Comparison of ENCODE assay signal across 1 fruit fly cellular context in the genomic region with DNA sequence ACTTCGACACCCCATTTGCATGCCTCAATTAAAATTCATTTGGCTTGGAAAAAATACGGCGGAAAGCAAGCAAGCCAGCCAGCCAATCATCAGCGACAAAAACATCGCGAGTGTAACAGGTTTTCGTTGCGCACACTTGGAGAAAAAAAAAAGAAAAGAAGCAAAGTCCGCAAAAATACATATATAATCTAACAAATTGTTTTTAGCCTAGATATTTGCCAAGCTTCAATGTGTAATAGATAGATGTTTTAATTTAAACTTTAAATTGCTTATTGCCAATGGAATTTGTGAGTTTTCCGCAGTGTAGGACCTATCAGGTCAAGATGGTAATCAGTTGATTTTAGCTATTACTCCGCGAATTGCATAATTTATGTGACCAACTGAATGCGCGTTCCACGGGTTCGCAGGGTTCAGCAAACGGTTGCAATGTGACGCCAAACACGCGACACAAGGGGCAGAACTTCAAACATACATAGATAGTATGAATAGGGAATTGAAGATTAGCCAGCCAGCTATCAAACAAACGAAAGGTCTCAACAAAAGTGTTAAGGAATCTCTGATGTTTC.
A peak's percentile ranks its signal among the peaks of the same experiment; 100 is the strongest.
TF ChIP-seq lines count a peak whose summit lies in the region.

No protein-coding gene starts in this region.

TF ChIP-seq in whole organism, embryonic, 481 proteins besides CTCF, POLR2A, EP300 and RAD21 (continued from another document and continues in another):
- TF ChIP-seq Ptx1 (GFP tag; IDR thresholded peaks at IDR 0.05; lab: Robert Waterston, UW) (peak; percentile 94), CHES-1-like (GFP tag; optimal IDR thresholded peaks at IDR 0.05; lab: Kevin White, UChicago) (peak; percentile 81), sqz (GFP tag; optimal IDR thresholded peaks at IDR 0.05; lab: Kevin White, UChicago) (peak; percentile 69), CG9727 (GFP tag; optimal IDR thresholded peaks at IDR 0.05; lab: Kevin White, UChicago) (peak; percentile 82), Asciz (GFP tag; optimal IDR thresholded peaks at IDR 0.05; lab: Kevin White, UChicago) (peak; percentile 79), Dbx (GFP tag; IDR thresholded peaks at IDR 0.05; lab: Robert Waterston, UW) (peak; percentile 93), ttk (GFP tag; IDR thresholded peaks at IDR 0.05; lab: Robert Waterston, UW) (peak; percentile 94), C15 (GFP tag; IDR thresholded peaks at IDR 0.05; lab: Robert Waterston, UW) (peak; percentile 82; the same call in 1 of the 3 replicates), cwo (GFP tag; optimal IDR thresholded peaks at IDR 0.05; lab: Kevin White, UChicago) (peak; percentile 84), inv (GFP tag; IDR thresholded peaks at IDR 0.05; lab: Robert Waterston, UW; ENCODE audit: partially characterized antibody) (no peak), CG2678 (tag; optimal IDR thresholded peaks at IDR 0.05; lab: Kevin White, UChicago) (peak; percentile 93), CG12219 (GFP tag; optimal IDR thresholded peaks at IDR 0.05; lab: Kevin White, UChicago) (peak; percentile 88), klu (GFP tag; IDR thresholded peaks at IDR 0.05; lab: Robert Waterston, UW) (peak; percentile 88), CG31365 (tag; optimal IDR thresholded peaks at IDR 0.05; lab: Kevin White, UChicago) (peak; percentile 55), CG11398 (GFP tag; optimal IDR thresholded peaks at IDR 0.05; lab: Kevin White, UChicago) (peak; percentile 52), abd-A (tag; optimal IDR thresholded peaks at IDR 0.05; lab: Kevin White, UChicago) (no peak), kay (GFP tag; optimal IDR thresholded peaks at IDR 0.05; lab: Kevin White, UChicago) (peak; percentile 62), chif (GFP tag; optimal IDR thresholded peaks at IDR 0.05; lab: Kevin White, UChicago) (peak; percentile 85 to 89), GATAe (GFP tag; conservative IDR thresholded peaks at IDR 0.05; lab: Robert Waterston, UW) (peak; percentile 78), Drgx (GFP tag; IDR thresholded peaks at IDR 0.05; lab: Robert Waterston, UW) (peak; percentile 97), CG17802 (tag; optimal IDR thresholded peaks at IDR 0.05; lab: Kevin White, UChicago) (peak; percentile 56), Chrac-16 (GFP tag; optimal IDR thresholded peaks at IDR 0.05; lab: Kevin White, UChicago) (peak; percentile 85), CG5180 (GFP tag; optimal IDR thresholded peaks at IDR 0.05; lab: Kevin White, UChicago) (peak; percentile 69), CG4707 (GFP tag; optimal IDR thresholded peaks at IDR 0.05; lab: Kevin White, UChicago) (no peak), sim (GFP tag; IDR thresholded peaks at IDR 0.05; lab: Robert Waterston, UW) (0 out of 2 replicates have a peak, but pooled peaks have one; percentile 38), sisA (GFP tag; IDR thresholded peaks at IDR 0.05; lab: Robert Waterston, UW) (peak; percentile 92), CG7372 (GFP tag; IDR thresholded peaks at IDR 0.05; lab: Robert Waterston, UW) (peak; percentile 90), ro (GFP tag; IDR thresholded peaks at IDR 0.05; lab: Robert Waterston, UW) (peak; percentile 64), CG31224 (GFP tag; IDR thresholded peaks at IDR 0.05; lab: Robert Waterston, UW) (peak; percentile 87), CG7928 (GFP tag; optimal IDR thresholded peaks at IDR 0.05; lab: Kevin White, UChicago) (peak; percentile 49), CG1602 (GFP tag; optimal IDR thresholded peaks at IDR 0.05; lab: Kevin White, UChicago) (peak; percentile 81), Stat92E (GFP tag; optimal IDR thresholded peaks at IDR 0.05; lab: Kevin White, UChicago) (no peak), unpg (GFP tag; optimal IDR thresholded peaks at IDR 0.05; lab: Kevin White, UChicago) (peak; percentile 91), hkb (optimal IDR thresholded peaks at IDR 0.05; lab: Kevin White, UChicago) (no peak), hkb (GFP tag; IDR thresholded peaks at IDR 0.05; lab: Robert Waterston, UW) (peak; percentile 95), br (optimal IDR thresholded peaks at IDR 0.05; lab: Kevin White, UChicago) (no peak), Poxn (GFP tag; IDR thresholded peaks at IDR 0.05; lab: Robert Waterston, UW) (peak; percentile 83), Sry-β (GFP tag; optimal IDR thresholded peaks at IDR 0.05; lab: Kevin White, UChicago) (no peak), CG12236 (GFP tag; optimal IDR thresholded peaks at IDR 0.05; lab: Kevin White, UChicago) (no peak), mirr (GFP tag; optimal IDR thresholded peaks at IDR 0.05; lab: Kevin White, UChicago) (peak; percentile 46), oc (tag; optimal IDR thresholded peaks at IDR 0.05; lab: Kevin White, UChicago) (peak; percentile 79), Lim3 (GFP tag; IDR thresholded peaks at IDR 0.05; lab: Robert Waterston, UW) (peak; percentile 66), bab2 (GFP tag; optimal IDR thresholded peaks at IDR 0.05; lab: Kevin White, UChicago) (peak; percentile 84), Dfd (GFP tag; optimal IDR thresholded peaks at IDR 0.05; lab: Kevin White, UChicago) (no peak), CG1647 (GFP tag; optimal IDR thresholded peaks at IDR 0.05; lab: Kevin White, UChicago) (peak; percentile 91), CG18011 (GFP tag; optimal IDR thresholded peaks at IDR 0.05; lab: Kevin White, UChicago) (peak; percentile 66), CG5245 (GFP tag; optimal IDR thresholded peaks at IDR 0.05; lab: Kevin White, UChicago) (peak; percentile 82), row (GFP tag; IDR thresholded peaks at IDR 0.05; lab: Robert Waterston, UW) (peak; percentile 95), Doc2 (GFP tag; IDR thresholded peaks at IDR 0.05; lab: Robert Waterston, UW) (peak; percentile 66), vvl (GFP tag; IDR thresholded peaks at IDR 0.05; lab: Robert Waterston, UW) (peak; percentile 95), CG17361 (GFP tag; IDR thresholded peaks at IDR 0.05; lab: Robert Waterston, UW) (peak; percentile 30; the same call in 1 of the 3 replicates), fd96Cb (tag; optimal IDR thresholded peaks at IDR 0.05; lab: Kevin White, UChicago) (peak; percentile 85), CG10147 (GFP tag; optimal IDR thresholded peaks at IDR 0.05; lab: Kevin White, UChicago) (peak; percentile 84), pum (GFP tag; optimal IDR thresholded peaks at IDR 0.05; lab: Kevin White, UChicago) (peak; percentile 73), NK7.1 (GFP tag; optimal IDR thresholded peaks at IDR 0.05; lab: Kevin White, UChicago) (peak; percentile 68), Atf3 (GFP tag; optimal IDR thresholded peaks at IDR 0.05; lab: Kevin White, UChicago) (peak; percentile 75), ase (GFP tag; IDR thresholded peaks at IDR 0.05; lab: Robert Waterston, UW) (peak; percentile 93), Bgb (GFP tag; IDR thresholded peaks at IDR 0.05; lab: Robert Waterston, UW; ENCODE audit: partially characterized antibody) (no peak), CG11085 (GFP tag; IDR thresholded peaks at IDR 0.05; lab: Robert Waterston, UW) (peak; percentile 93), Scr (GFP tag; IDR thresholded peaks at IDR 0.05; lab: Robert Waterston, UW; ENCODE audit: partially characterized antibody) (no peak), nom (GFP tag; optimal IDR thresholded peaks at IDR 0.05; lab: Kevin White, UChicago) (peak; percentile 73), Mad (GFP tag; optimal IDR thresholded peaks at IDR 0.05; lab: Kevin White, UChicago) (peak; percentile 85), CG15011 (GFP tag; optimal IDR thresholded peaks at IDR 0.05; lab: Kevin White, UChicago) (peak; percentile 68), CG8359 (GFP tag; optimal IDR thresholded peaks at IDR 0.05; lab: Kevin White, UChicago; ENCODE audit: borderline replicate concordance) (peak; percentile 41), her (GFP tag; optimal IDR thresholded peaks at IDR 0.05; lab: Kevin White, UChicago) (peak; percentile 70), Antp (GFP tag; optimal IDR thresholded peaks at IDR 0.05; lab: Kevin White, UChicago) (peak; percentile 82), ftz-f1 (GFP tag; optimal IDR thresholded peaks at IDR 0.05; lab: Kevin White, UChicago) (no peak), Bdp1 (GFP tag; optimal IDR thresholded peaks at IDR 0.05; lab: Kevin White, UChicago) (peak; percentile 60), tup (GFP tag; optimal IDR thresholded peaks at IDR 0.05; lab: Kevin White, UChicago) (peak; percentile 58), D19B (GFP tag; optimal IDR thresholded peaks at IDR 0.05; lab: Kevin White, UChicago) (peak; percentile 76), PHDP (tag; optimal IDR thresholded peaks at IDR 0.05; lab: Kevin White, UChicago) (peak; percentile 87), Nf-YA (GFP tag; IDR thresholded peaks at IDR 0.05; lab: Robert Waterston, UW) (peak; percentile 86), CG1024 (GFP tag; IDR thresholded peaks at IDR 0.05; lab: Robert Waterston, UW) (peak; percentile 77), Aef1 (GFP tag; IDR thresholded peaks at IDR 0.05; lab: Robert Waterston, UW) (peak; percentile 93), gsb-n (tag; optimal IDR thresholded peaks at IDR 0.05; lab: Kevin White, UChicago) (peak; percentile 56), CG1603 (tag; optimal IDR thresholded peaks at IDR 0.05; lab: Kevin White, UChicago) (peak; percentile 81), nau (GFP tag; optimal IDR thresholded peaks at IDR 0.05; lab: Kevin White, UChicago) (peak; percentile 68), CG10543 (GFP tag; optimal IDR thresholded peaks at IDR 0.05; lab: Kevin White, UChicago) (no peak), CG3838 (GFP tag; optimal IDR thresholded peaks at IDR 0.05; lab: Kevin White, UChicago) (peak; percentile 73), CG15514 (GFP tag; optimal IDR thresholded peaks at IDR 0.05; lab: Kevin White, UChicago) (peak; percentile 83), CG42726 (GFP tag; IDR thresholded peaks at IDR 0.05; lab: Robert Waterston, UW; ENCODE audit: partially characterized antibody) (no peak), CG1529 (GFP tag; optimal IDR thresholded peaks at IDR 0.05; lab: Kevin White, UChicago) (peak; percentile 50), z (GFP tag; IDR thresholded peaks at IDR 0.05; lab: Robert Waterston, UW) (0 out of 3 replicates have a peak, but pooled peaks have one; percentile 47), Ets65A (GFP tag; lab: Kevin White, UChicago) (peak; percentile 96), luna (GFP tag; optimal IDR thresholded peaks at IDR 0.05; lab: Kevin White, UChicago) (peak; percentile 75), tx (GFP tag; optimal IDR thresholded peaks at IDR 0.05; lab: Kevin White, UChicago) (peak; percentile 82), CG11456 (GFP tag; IDR thresholded peaks at IDR 0.05; lab: Robert Waterston, UW) (peak; percentile 93), CG4404 (GFP tag; IDR thresholded peaks at IDR 0.05; lab: Robert Waterston, UW) (peak; percentile 76), kni (GFP tag; optimal IDR thresholded peaks at IDR 0.05; lab: Kevin White, UChicago) (no peak), Elba2 (GFP tag; optimal IDR thresholded peaks at IDR 0.05; lab: Kevin White, UChicago) (no peak), nmo (GFP tag; optimal IDR thresholded peaks at IDR 0.05; lab: Kevin White, UChicago) (peak; percentile 83), Ravus (GFP tag; IDR thresholded peaks at IDR 0.05; lab: Robert Waterston, UW) (peak; percentile 90), CG2202 (tag; optimal IDR thresholded peaks at IDR 0.05; lab: Kevin White, UChicago) (peak; percentile 2), sob (GFP tag; IDR thresholded peaks at IDR 0.05; lab: Robert Waterston, UW) (peak; percentile 95), CG10462 (GFP tag; optimal IDR thresholded peaks at IDR 0.05; lab: Kevin White, UChicago) (peak; percentile 53), tin (GFP tag; optimal IDR thresholded peaks at IDR 0.05; lab: Kevin White, UChicago) (peak; percentile 88), Dek (tag; optimal IDR thresholded peaks at IDR 0.05; lab: Kevin White, UChicago) (peak; percentile 83), CG6272 (GFP tag; IDR thresholded peaks at IDR 0.05; lab: Robert Waterston, UW) (peak; percentile 85), aop (GFP tag; IDR thresholded peaks at IDR 0.05; lab: Robert Waterston, UW) (peak; percentile 72), Kr (GFP tag; optimal IDR thresholded peaks at IDR 0.05; lab: Kevin White, UChicago) (no peak), Blimp-1 (GFP tag; optimal IDR thresholded peaks at IDR 0.05; lab: Kevin White, UChicago) (peak; percentile 82), BEAF-32 (GFP tag; optimal IDR thresholded peaks at IDR 0.05; lab: Kevin White, UChicago) (no peak), pros (GFP tag; optimal IDR thresholded peaks at IDR 0.05; lab: Kevin White, UChicago) (no peak), CG33557 (GFP tag; optimal IDR thresholded peaks at IDR 0.05; lab: Kevin White, UChicago) (no peak), Adf1 (GFP tag; IDR thresholded peaks at IDR 0.05; lab: Robert Waterston, UW) (peak; percentile 66), tna (GFP tag; IDR thresholded peaks at IDR 0.05; lab: Robert Waterston, UW; ENCODE audit: partially characterized antibody) (no peak), Dp (GFP tag; optimal IDR thresholded peaks at IDR 0.05; lab: Kevin White, UChicago) (no peak), CG4617 (GFP tag; optimal IDR thresholded peaks at IDR 0.05; lab: Kevin White, UChicago; ENCODE audit: borderline replicate concordance) (peak; percentile 54), Dad (GFP tag; optimal IDR thresholded peaks at IDR 0.05; lab: Kevin White, UChicago) (peak; percentile 96), CG4424 (GFP tag; optimal IDR thresholded peaks at IDR 0.05; lab: Kevin White, UChicago) (peak; percentile 89), sima (GFP tag; optimal IDR thresholded peaks at IDR 0.05; lab: Kevin White, UChicago) (peak; percentile 78), Bteb2 (GFP tag; optimal IDR thresholded peaks at IDR 0.05; lab: Kevin White, UChicago) (peak; percentile 91), CG10366 (GFP tag; IDR thresholded peaks at IDR 0.05; lab: Robert Waterston, UW) (peak; percentile 93), D19A (tag; optimal IDR thresholded peaks at IDR 0.05; lab: Kevin White, UChicago) (peak; percentile 42), CG4730 (GFP tag; IDR thresholded peaks at IDR 0.05; lab: Robert Waterston, UW) (peak; percentile 89), CG15696 (tag; optimal IDR thresholded peaks at IDR 0.05; lab: Kevin White, UChicago) (peak; percentile 66), CG6689 (GFP tag; IDR thresholded peaks at IDR 0.05; lab: Robert Waterston, UW) (peak; percentile 91), pnt (GFP tag; optimal IDR thresholded peaks at IDR 0.05; lab: Kevin White, UChicago) (peak; percentile 79), CG18476 (GFP tag; optimal IDR thresholded peaks at IDR 0.05; lab: Kevin White, UChicago) (peak; percentile 78), wdn (GFP tag; IDR thresholded peaks at IDR 0.05; lab: Robert Waterston, UW) (peak; percentile 86), pho (GFP tag; optimal IDR thresholded peaks at IDR 0.05; lab: Kevin White, UChicago) (peak; percentile 87), sens-2 (GFP tag; IDR thresholded peaks at IDR 0.05; lab: Robert Waterston, UW) (peak; percentile 61; the same call in 1 of the 2 replicates), Nf-YC (tag; optimal IDR thresholded peaks at IDR 0.05; lab: Kevin White, UChicago) (peak; percentile 63), bbx (GFP tag; IDR thresholded peaks at IDR 0.05; lab: Robert Waterston, UW; ENCODE audit: partially characterized antibody) (no peak), Dip2 (GFP tag; IDR thresholded peaks at IDR 0.05; lab: Robert Waterston, UW) (no peak)
